Fruit fly (Drosophila melanogaster) whole organism, embryonic: ENCODE measurements around the gene Pxd.
A peak's percentile ranks its signal among the peaks of the same experiment; 100 is the strongest.

ENCODE experiments used
- Adf1 ChIP-seq: fragments of 200-800 bp; sonication (Bioruptor generic); IDR thresholded peaks from 2 replicates; pipeline ENCODE4 v1.3.6; 2022; ENCODE audit warnings: missing biosample characterization, missing genetic modification characterization
- Atf6 ChIP-seq: fragments of 200-800 bp; sonication (Bioruptor generic); IDR thresholded peaks from 2 replicates; pipeline ENCODE4 v1.3.6; 2022; ENCODE audit warnings: missing biosample characterization, missing genetic modification characterization
- Bdp1 ChIP-seq: fragments of 200-800 bp; sonication (Bioruptor generic); optimal IDR thresholded peaks from 3 replicates; lab custom pipeline; 2016; ENCODE audit warnings: missing biosample characterization, missing genetic modification characterization
- CG10209 ChIP-seq: fragments of 200-800 bp; sonication (Bioruptor generic); optimal IDR thresholded peaks from 3 replicates; lab custom pipeline; 2017; ENCODE audit warnings: missing biosample characterization, mild to moderate bottlenecking, missing genetic modification characterization, missing genetic modification reagents
- CG10565 ChIP-seq: fragments of 200-800 bp; sonication (Bioruptor generic); optimal IDR thresholded peaks from 3 replicates; lab custom pipeline; 2016; ENCODE audit warnings: missing biosample characterization, mild to moderate bottlenecking, missing genetic modification characterization
- CG11398 ChIP-seq: fragments of 200-800 bp; sonication (Bioruptor generic); optimal IDR thresholded peaks from 2 replicates; lab custom pipeline; 2016; ENCODE audit warnings: missing biosample characterization, missing genetic modification characterization
- CG12236 ChIP-seq: fragments of 200-800 bp; sonication (Bioruptor generic); optimal IDR thresholded peaks from 2 replicates; lab custom pipeline; 2016; ENCODE audit warnings: missing biosample characterization, missing genetic modification characterization
- CG12942 ChIP-seq: fragments of 200-800 bp; sonication (Bioruptor generic); optimal IDR thresholded peaks from 3 replicates; lab custom pipeline; 2016; ENCODE audit warnings: missing biosample characterization, missing genetic modification characterization
- CG14014 ChIP-seq: fragments of 200-800 bp; sonication (Bioruptor generic); IDR thresholded peaks from 2 replicates; pipeline ENCODE4 v1.3.6; 2022; ENCODE audit warnings: missing biosample characterization, missing genetic modification characterization
- CG15601 ChIP-seq: fragments of 200-800 bp; sonication (Bioruptor generic); optimal IDR thresholded peaks from 3 replicates; lab custom pipeline; 2019; ENCODE audit warnings: missing biosample characterization, mild to moderate bottlenecking, missing genetic modification characterization, moderate library complexity
- CG16813 ChIP-seq: fragments of 200-800 bp; sonication (Bioruptor generic); IDR thresholded peaks from 3 replicates; pipeline ENCODE4 v1.3.6; 2022; ENCODE audit warnings: missing biosample characterization, missing genetic modification characterization; ENCODE audit not compliant: partially characterized antibody
- CG17328 ChIP-seq: fragments of 200-800 bp; sonication (Bioruptor generic); IDR thresholded peaks from 2 replicates; pipeline ENCODE4 v1.3.6; 2022; ENCODE audit warnings: missing biosample characterization, missing genetic modification characterization
- CG17612 ChIP-seq: fragments of 200-800 bp; sonication (Bioruptor generic); IDR thresholded peaks from 2 replicates; pipeline ENCODE4 v1.3.6; 2022; ENCODE audit warnings: missing biosample characterization, missing genetic modification characterization
- CG17912 ChIP-seq: fragments of 200-800 bp; sonication (Bioruptor generic); optimal IDR thresholded peaks from 2 replicates; lab custom pipeline; 2018; ENCODE audit warnings: missing biosample characterization, mild to moderate bottlenecking, missing genetic modification characterization
- CG18599 ChIP-seq: fragments of 200-800 bp; sonication (Bioruptor generic); optimal IDR thresholded peaks from 3 replicates; lab custom pipeline; 2017; ENCODE audit warnings: missing biosample characterization, missing genetic modification characterization, mild to moderate bottlenecking, moderate library complexity, missing genetic modification reagents
- CG31388 ChIP-seq: fragments of 200-800 bp; sonication (Bioruptor generic); optimal IDR thresholded peaks from 2 replicates; lab custom pipeline; 2016; ENCODE audit warnings: missing biosample characterization, missing genetic modification characterization
- CG33557 ChIP-seq: fragments of 200-800 bp; sonication (Bioruptor generic); optimal IDR thresholded peaks from 2 replicates; lab custom pipeline; 2019; ENCODE audit warnings: missing biosample characterization, mild to moderate bottlenecking, missing genetic modification characterization, moderate library complexity
- CG4617 ChIP-seq: fragments of 200-800 bp; sonication (Bioruptor generic); optimal IDR thresholded peaks from 3 replicates; lab custom pipeline; 2016; ENCODE audit warnings: missing biosample characterization, missing genetic modification characterization, borderline replicate concordance
- CG9817 ChIP-seq: fragments of 200-800 bp; sonication (Bioruptor generic); optimal IDR thresholded peaks from 2 replicates; lab custom pipeline; 2018; ENCODE audit warnings: missing biosample characterization, mild to moderate bottlenecking, missing genetic modification characterization, moderate library complexity
- CTCF ChIP-seq: fragments of 200-800 bp; sonication (Bioruptor generic); optimal IDR thresholded peaks from 2 replicates; lab custom pipeline; 2017; ENCODE audit warnings: missing biosample characterization, mild to moderate bottlenecking, missing genetic modification characterization, moderate library complexity
- Dll ChIP-seq: fragments of 200-800 bp; sonication (Bioruptor generic); IDR thresholded peaks from 4 replicates; pipeline ENCODE4 v1.3.6; 2022; ENCODE audit warnings: missing biosample characterization, missing genetic modification characterization; ENCODE audit not compliant: partially characterized antibody
- Doc3 ChIP-seq: fragments of 200-800 bp; sonication (Bioruptor generic); IDR thresholded peaks from 3 replicates; pipeline ENCODE4 v1.3.6; 2022; ENCODE audit warnings: missing biosample characterization, missing genetic modification characterization; ENCODE audit not compliant: partially characterized antibody
- H2.0 ChIP-seq: fragments of 200-800 bp; sonication (Bioruptor generic); IDR thresholded peaks from 2 replicates; pipeline ENCODE4 v1.3.6; 2022; ENCODE audit warnings: missing biosample characterization, missing genetic modification characterization
- Hand ChIP-seq: fragments of 200-800 bp; sonication (Bioruptor generic); optimal IDR thresholded peaks from 2 replicates; lab custom pipeline; 2017; ENCODE audit warnings: mild to moderate bottlenecking, missing biosample characterization, missing genetic modification reagents, missing genetic modification characterization
- Hmx ChIP-seq: fragments of 200-800 bp; sonication (Bioruptor generic); optimal IDR thresholded peaks from 2 replicates; lab custom pipeline; 2016; ENCODE audit warnings: missing biosample characterization, missing genetic modification characterization
- Hr3 ChIP-seq: fragments of 200-800 bp; sonication (Bioruptor generic); optimal IDR thresholded peaks from 3 replicates; lab custom pipeline; 2016; ENCODE audit warnings: missing biosample characterization, missing genetic modification characterization
- MESR4 ChIP-seq: fragments of 200-800 bp; sonication (Bioruptor generic); optimal IDR thresholded peaks from 2 replicates; lab custom pipeline; 2018; ENCODE audit warnings: missing biosample characterization, mild to moderate bottlenecking, missing genetic modification characterization, moderate library complexity
- NC2α ChIP-seq: fragments of 200-800 bp; sonication (Bioruptor generic); optimal IDR thresholded peaks from 2 replicates; lab custom pipeline; 2016; ENCODE audit warnings: missing biosample characterization, missing genetic modification characterization
- Neu2 ChIP-seq: fragments of 200-800 bp; sonication (Bioruptor generic); optimal IDR thresholded peaks from 3 replicates; lab custom pipeline; 2016; ENCODE audit warnings: missing biosample characterization, missing genetic modification characterization, borderline replicate concordance
- Poxn ChIP-seq: fragments of 200-800 bp; sonication (Bioruptor generic); IDR thresholded peaks from 2 replicates; pipeline ENCODE4 v1.3.6; 2022; ENCODE audit warnings: missing biosample characterization, missing genetic modification characterization
- Sry-δ ChIP-seq: fragments of 200-800 bp; sonication (Bioruptor generic); optimal IDR thresholded peaks from 2 replicates; lab custom pipeline; 2016; ENCODE audit warnings: missing biosample characterization, missing genetic modification characterization
- TFAM ChIP-seq: fragments of 200-800 bp; sonication (Bioruptor generic); optimal IDR thresholded peaks from 2 replicates; lab custom pipeline; 2017; ENCODE audit warnings: missing biosample characterization, missing genetic modification characterization, inconsistent platforms
- cas ChIP-seq: fragments of 200-800 bp; sonication (Bioruptor generic); IDR thresholded peaks from 2 replicates; pipeline ENCODE4 v1.3.6; 2022; ENCODE audit warnings: missing biosample characterization, missing genetic modification characterization
- danr ChIP-seq: fragments of 200-800 bp; sonication (Bioruptor generic); IDR thresholded peaks from 2 replicates; pipeline ENCODE4 v1.3.6; 2022; ENCODE audit warnings: missing biosample characterization, missing genetic modification characterization
- disco-r ChIP-seq: fragments of 200-800 bp; sonication (Bioruptor generic); optimal IDR thresholded peaks from 2 replicates; lab custom pipeline; 2016; ENCODE audit warnings: missing biosample characterization, missing genetic modification characterization
- dpn ChIP-seq, 2 experiments: fragments of 200-800 bp; sonication (Bioruptor generic); optimal IDR thresholded peaks; 3 replicates each; lab custom pipeline; 2016; ENCODE audit warnings: missing biosample characterization in 2 of 2, missing genetic modification characterization in 2 of 2
- fru ChIP-seq: fragments of >200 bp; optimal IDR thresholded peaks from 2 replicates; lab custom pipeline; 2017
- ftz-f1 ChIP-seq: fragments of 200-800 bp; sonication (Bioruptor generic); optimal IDR thresholded peaks from 2 replicates; lab custom pipeline; 2016; ENCODE audit warnings: missing biosample characterization, missing genetic modification characterization
- gcm2 ChIP-seq: fragments of 200-800 bp; sonication (Bioruptor generic); optimal IDR thresholded peaks from 2 replicates; lab custom pipeline; 2016; ENCODE audit warnings: missing biosample characterization, missing genetic modification characterization
- kay ChIP-seq: fragments of 200-800 bp; sonication (Bioruptor generic); optimal IDR thresholded peaks from 2 replicates; lab custom pipeline; 2016; ENCODE audit warnings: missing biosample characterization, missing genetic modification characterization
- kni ChIP-seq: fragments of 200-800 bp; sonication (Bioruptor generic); optimal IDR thresholded peaks from 3 replicates; lab custom pipeline; 2017; ENCODE audit warnings: mild to moderate bottlenecking, missing biosample characterization, missing genetic modification reagents, missing genetic modification characterization
- odd ChIP-seq: fragments of 200-800 bp; sonication (Bioruptor generic); optimal IDR thresholded peaks from 2 replicates; lab custom pipeline; 2017; ENCODE audit warnings: missing biosample characterization, mild to moderate bottlenecking, missing genetic modification characterization
- ranshi ChIP-seq: fragments of 200-800 bp; sonication (Bioruptor generic); IDR thresholded peaks from 2 replicates; pipeline ENCODE4 v1.3.6; 2022; ENCODE audit warnings: missing biosample characterization, missing genetic modification characterization
- repo ChIP-seq: fragments of 200-800 bp; sonication (Bioruptor generic); optimal IDR thresholded peaks from 2 replicates; lab custom pipeline; 2016; ENCODE audit warnings: missing biosample characterization, missing genetic modification characterization
- schlank ChIP-seq: fragments of 200-800 bp; sonication (Bioruptor generic); optimal IDR thresholded peaks from 2 replicates; lab custom pipeline; 2018; ENCODE audit warnings: missing biosample characterization, mild to moderate bottlenecking, missing genetic modification characterization
- shn ChIP-seq: fragments of 200-800 bp; sonication (Bioruptor generic); optimal IDR thresholded peaks from 3 replicates; lab custom pipeline; 2016; ENCODE audit warnings: missing biosample characterization, missing genetic modification characterization
- slbo ChIP-seq: fragments of 200-800 bp; sonication (Bioruptor generic); IDR thresholded peaks from 2 replicates; pipeline ENCODE4 v1.3.6; 2022; ENCODE audit warnings: missing biosample characterization, missing genetic modification characterization
- sna ChIP-seq: fragments of 200-800 bp; sonication (Bioruptor generic); IDR thresholded peaks from 2 replicates; pipeline ENCODE4 v1.3.6; 2022; ENCODE audit warnings: missing biosample characterization, missing genetic modification characterization; ENCODE audit not compliant: partially characterized antibody
- toy ChIP-seq: fragments of 200-800 bp; sonication (Bioruptor generic); IDR thresholded peaks from 2 replicates; pipeline ENCODE4 v1.3.6; 2022; ENCODE audit warnings: missing biosample characterization, missing genetic modification characterization
- wdn ChIP-seq: fragments of 200-800 bp; sonication (Bioruptor generic); IDR thresholded peaks from 2 replicates; pipeline ENCODE4 v1.3.6; 2022; ENCODE audit warnings: missing biosample characterization, missing genetic modification characterization
- wek ChIP-seq: fragments of 200-800 bp; sonication (Bioruptor generic); optimal IDR thresholded peaks from 3 replicates; lab custom pipeline; 2018; ENCODE audit warnings: missing biosample characterization, mild to moderate bottlenecking, missing genetic modification characterization, moderate library complexity
- yki ChIP-seq: fragments of >200 bp; optimal IDR thresholded peaks from 3 replicates; lab custom pipeline; 2018
- z ChIP-seq: fragments of 200-800 bp; sonication (Bioruptor generic); IDR thresholded peaks from 3 replicates; pipeline ENCODE4 v1.3.6; 2022; ENCODE audit warnings: missing biosample characterization, missing genetic modification characterization

Pxd gene

DNA sequence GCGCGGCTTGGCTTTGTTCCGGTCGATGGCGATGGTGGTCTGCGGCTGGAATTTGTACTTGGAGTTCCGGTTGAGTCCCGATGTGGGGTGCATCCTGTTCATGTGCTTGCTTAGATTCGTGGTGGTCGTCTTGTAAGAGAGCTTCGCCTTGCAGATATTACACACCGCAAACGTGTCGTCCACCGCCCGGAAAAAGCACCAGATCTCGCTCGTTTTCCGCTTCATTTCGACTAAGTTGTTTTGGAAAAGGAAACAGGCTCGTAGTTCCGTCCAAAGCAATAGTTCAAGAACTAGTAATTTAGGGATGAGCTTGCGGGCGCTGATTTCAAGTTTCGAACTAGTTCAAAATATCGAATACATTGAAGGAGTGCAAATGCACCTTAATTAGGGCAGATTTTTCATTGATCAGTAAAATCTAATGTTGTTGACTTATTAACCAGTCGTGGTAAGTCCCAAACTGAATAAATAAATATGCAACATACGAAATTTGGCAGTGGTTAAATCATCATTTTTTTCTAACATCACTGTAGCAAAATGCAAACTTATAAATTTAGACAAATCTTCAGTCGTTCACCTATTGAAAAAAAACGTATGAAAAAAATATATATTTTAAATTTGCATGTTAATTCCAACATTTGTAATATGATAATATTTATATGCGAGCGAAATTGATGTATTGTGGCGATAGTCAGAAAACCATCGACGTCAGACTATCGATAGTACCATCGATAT, 28.6 kb downstream of the Pxd start, which contains the start of the genes bdwf and Patr-1 (continued):
- TF ChIP-seq CG31388 (GFP tag; lab: Kevin White, UChicago) (no peak), CG16813 (GFP tag; lab: Robert Waterston, UW) (peak; percentile 93), Hr3 (peak; percentile 35), CG14014 (no peak), toy (GFP tag; lab: Robert Waterston, UW) (no peak), CG17612 (GFP tag; lab: Robert Waterston, UW) (no peak), CG10209 (GFP tag; lab: Kevin White, UChicago) (no peak), wdn (GFP tag; lab: Robert Waterston, UW) (no peak), CG18599 (GFP tag; lab: Kevin White, UChicago) (no peak), fru (no peak), H2.0 (no peak), CG12942 (no peak), Hand (GFP tag; lab: Kevin White, UChicago) (no peak), Neu2 (GFP tag; lab: Kevin White, UChicago) (no peak), kni (GFP tag; lab: Kevin White, UChicago) (peak; percentile 67), slbo (GFP tag; lab: Robert Waterston, UW) (no peak; the same call in 1 of the 2 replicates), yki (no peak), wek (GFP tag; lab: Kevin White, UChicago) (no peak), Bdp1 (GFP tag; lab: Kevin White, UChicago) (no peak), CG12236 (GFP tag; lab: Kevin White, UChicago) (no peak), CG10565 (GFP tag; lab: Kevin White, UChicago) (no peak), gcm2 (GFP tag; lab: Kevin White, UChicago) (no peak), Poxn (GFP tag; lab: Robert Waterston, UW) (no peak), repo (no peak), CG11398 (GFP tag; lab: Kevin White, UChicago) (no peak), schlank (tag; lab: Kevin White, UChicago) (no peak), danr (GFP tag; lab: Robert Waterston, UW) (no peak), cas (GFP tag; lab: Robert Waterston, UW) (no peak), Atf6 (GFP tag; lab: Robert Waterston, UW) (no peak), odd (GFP tag; lab: Kevin White, UChicago) (no peak), CG17912 (GFP tag; lab: Kevin White, UChicago) (no peak), CG15601 (tag; lab: Kevin White, UChicago) (peak; percentile 33), ranshi (no peak), CG9817 (tag; lab: Kevin White, UChicago) (peak; percentile 4), NC2α (no peak)

DNA sequence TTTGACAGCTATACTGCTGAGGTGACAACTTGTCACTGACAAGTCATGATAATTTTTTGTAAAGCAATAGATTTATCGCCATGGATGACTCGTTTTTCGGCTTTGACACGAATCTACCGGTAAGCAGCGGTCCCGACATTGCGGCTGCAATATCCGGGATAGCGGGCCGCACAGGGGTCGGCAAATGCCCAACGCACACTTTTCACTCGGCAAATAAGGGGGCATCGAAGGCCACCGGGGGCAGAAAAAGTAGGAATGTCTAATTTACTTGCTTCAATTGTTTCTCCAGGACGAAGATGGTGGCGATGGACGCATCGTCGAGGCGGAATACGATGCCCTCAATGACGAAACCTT, 29.2 kb downstream of the Pxd start:
- TF ChIP-seq CG17328 (GFP tag; lab: Robert Waterston, UW) (0 out of 2 replicates have a peak, but pooled peaks have one; percentile 16), kay (GFP tag; lab: Kevin White, UChicago) (no peak), ftz-f1 (GFP tag; lab: Kevin White, UChicago) (peak; percentile 76), MESR4 (GFP tag; lab: Kevin White, UChicago) (peak; percentile 96), Doc3 (GFP tag; lab: Robert Waterston, UW) (0 out of 3 replicates have a peak, but pooled peaks have one; percentile 5), CTCF (GFP tag; lab: Kevin White, UChicago) (no peak), sna (GFP tag; lab: Robert Waterston, UW) (peak; percentile 51; the same call in 1 of the 2 replicates), disco-r (GFP tag; lab: Kevin White, UChicago) (no peak), dpn (GFP tag; optimal IDR thresholded peaks at IDR 0.05; lab: Kevin White, UChicago) (no peak), Hmx (GFP tag; lab: Kevin White, UChicago) (no peak), shn (GFP tag; lab: Kevin White, UChicago) (no peak), CG4617 (GFP tag; lab: Kevin White, UChicago) (peak; percentile 61), z (GFP tag; lab: Robert Waterston, UW) (no peak), TFAM (no peak), Adf1 (GFP tag; lab: Robert Waterston, UW) (no peak), CG33557 (GFP tag; lab: Kevin White, UChicago) (no peak), Dll (GFP tag; lab: Robert Waterston, UW) (peak; percentile 63; the same call in 2 of the 4 replicates), Sry-δ (GFP tag; lab: Kevin White, UChicago) (no peak), Atf6 (GFP tag; lab: Robert Waterston, UW) (0 out of 2 replicates have a peak, but pooled peaks have one; percentile 25)
